Worm (Caenorhabditis elegans): ENCODE data around the gene kel-10.

DNA sequence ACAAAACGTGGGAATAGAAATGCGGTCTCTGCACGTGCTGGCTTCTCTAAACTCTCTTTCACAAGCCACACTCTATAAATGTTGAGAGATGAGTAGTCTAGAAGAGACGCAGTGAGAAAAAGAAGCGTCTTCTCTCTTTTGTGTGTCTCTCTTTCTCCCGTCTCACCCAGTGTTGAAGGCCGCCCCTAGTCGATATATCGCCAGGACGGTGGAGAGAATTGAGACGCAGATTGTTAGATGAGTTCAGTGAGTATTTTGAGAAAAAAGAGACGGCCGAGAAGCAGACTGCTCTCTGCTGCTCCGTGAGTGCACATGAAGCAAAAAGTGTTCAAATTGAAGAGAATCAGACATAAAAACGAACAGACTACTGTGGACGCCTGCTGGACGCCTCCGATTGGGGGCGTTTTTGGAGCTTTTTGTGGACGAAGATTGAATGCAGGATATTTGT is 4.7 kb downstream of the kel-10 start:
- peak; percentile 82 for TF ChIP-seq nhr-237 (tag; optimal IDR thresholded peaks at IDR 0.05)
- peak; percentile 70 for TF ChIP-seq mls-2 (tag; optimal IDR thresholded peaks at IDR 0.05)
- TF ChIP-seq pha-4 (tag; optimal IDR thresholded peaks at IDR 0.05), result peak; percentile 80
- TF ChIP-seq elt-1 (tag; optimal IDR thresholded peaks at IDR 0.05; ENCODE audit: borderline replicate concordance, insufficient read depth), result no peak
- TF ChIP-seq ces-1 (GFP tag; optimal IDR thresholded peaks at IDR 0.05), result peak; percentile 92
- no peak for TF ChIP-seq unc-39 (tag; optimal IDR thresholded peaks at IDR 0.05)
- no peak for TF ChIP-seq nhr-76 (tag; optimal IDR thresholded peaks at IDR 0.05)
- no peak for TF ChIP-seq zip-8 (tag; optimal IDR thresholded peaks at IDR 0.05)

Data from whole organism, mixed stage, embryonic.